Fruit fly (Drosophila melanogaster) whole organism, embryonic: ENCODE measurements around the gene Ac13E.

Experiments
- Awh ChIP-seq: fragments of 200-800 bp; sonication (Bioruptor generic); IDR thresholded peaks from 2 replicates; pipeline ENCODE4, ENCODE4 v1.3.6; 2022; ENCODE audit warnings: missing biosample characterization, missing genetic modification characterization
- B-H1 ChIP-seq: fragments of 200-800 bp; sonication (Bioruptor generic); IDR thresholded peaks from 3 replicates; pipeline ENCODE4 v1.3.6; 2022; ENCODE audit warnings: missing biosample characterization, missing genetic modification characterization
- Blimp-1 ChIP-seq: fragments of 200-800 bp; sonication (Bioruptor generic); optimal IDR thresholded peaks from 3 replicates; lab custom pipeline; 2018; ENCODE audit warnings: missing biosample characterization, missing genetic modification characterization, mild to moderate bottlenecking, moderate library complexity, missing genetic modification reagents
- Bteb2 ChIP-seq: fragments of 200-800 bp; sonication (Bioruptor generic); optimal IDR thresholded peaks from 2 replicates; lab custom pipeline; 2016; ENCODE audit warnings: missing biosample characterization, missing genetic modification characterization
- CG10565 ChIP-seq: fragments of 200-800 bp; sonication (Bioruptor generic); optimal IDR thresholded peaks from 3 replicates; lab custom pipeline; 2016; ENCODE audit warnings: missing biosample characterization, mild to moderate bottlenecking, missing genetic modification characterization
- CG11560 ChIP-seq: fragments of 200-800 bp; sonication (Bioruptor generic); IDR thresholded peaks from 3 replicates; pipeline ENCODE4 v1.3.6; 2022; ENCODE audit warnings: missing biosample characterization, missing genetic modification characterization
- CG11695 ChIP-seq: fragments of 200-800 bp; sonication (Bioruptor generic); IDR thresholded peaks from 3 replicates; pipeline ENCODE4 v1.3.6; 2022; ENCODE audit warnings: missing biosample characterization, missing genetic modification characterization
- CG1233 ChIP-seq: fragments of 200-800 bp; sonication (Bioruptor generic); optimal IDR thresholded peaks from 4 replicates; lab custom pipeline; 2018; ENCODE audit warnings: missing biosample characterization, mild to moderate bottlenecking, missing genetic modification characterization
- CG12659 ChIP-seq: fragments of 200-800 bp; sonication (Bioruptor generic); optimal IDR thresholded peaks from 3 replicates; lab custom pipeline; 2017; ENCODE audit warnings: mild to moderate bottlenecking, missing biosample characterization, missing genetic modification reagents, missing genetic modification characterization
- CG13296 ChIP-seq: fragments of 200-800 bp; sonication (Bioruptor generic); optimal IDR thresholded peaks from 3 replicates; lab custom pipeline; 2018; ENCODE audit warnings: missing biosample characterization, mild to moderate bottlenecking, missing genetic modification characterization
- CG2712 ChIP-seq: fragments of 200-800 bp; optimal IDR thresholded peaks from 3 replicates; lab custom pipeline; 2019; ENCODE audit warnings: missing biosample characterization, mild to moderate bottlenecking, missing genetic modification characterization, moderate library complexity
- CG31365 ChIP-seq: fragments of 200-800 bp; sonication (Bioruptor generic); optimal IDR thresholded peaks from 2 replicates; lab custom pipeline; 2018; ENCODE audit warnings: missing biosample characterization, mild to moderate bottlenecking, missing genetic modification characterization
- CG34224 ChIP-seq: fragments of 200-800 bp; sonication (Bioruptor generic); IDR thresholded peaks from 3 replicates; pipeline ENCODE4 v1.3.6; 2022; ENCODE audit warnings: missing biosample characterization, missing genetic modification characterization; ENCODE audit not compliant: partially characterized antibody
- CG3995 ChIP-seq: fragments of 200-800 bp; sonication (Bioruptor generic); optimal IDR thresholded peaks from 3 replicates; lab custom pipeline; 2016; ENCODE audit warnings: missing biosample characterization, missing genetic modification characterization
- CG6175 ChIP-seq: fragments of 200-800 bp; sonication (Bioruptor generic); IDR thresholded peaks from 3 replicates; pipeline ENCODE4 v1.3.6; 2022; ENCODE audit warnings: missing biosample characterization, missing genetic modification characterization
- CG6765 ChIP-seq: fragments of 200-800 bp; sonication (Bioruptor generic); optimal IDR thresholded peaks from 3 replicates; lab custom pipeline; 2017; ENCODE audit warnings: missing biosample characterization, mild to moderate bottlenecking, missing genetic modification characterization
- CG8924 ChIP-seq: fragments of 200-800 bp; optimal IDR thresholded peaks from 3 replicates; lab custom pipeline; 2019; ENCODE audit warnings: missing biosample characterization, mild to moderate bottlenecking, missing genetic modification characterization, moderate library complexity
- D19A ChIP-seq: fragments of 200-800 bp; optimal IDR thresholded peaks from 3 replicates; lab custom pipeline; 2019; ENCODE audit warnings: missing biosample characterization, mild to moderate bottlenecking, missing genetic modification characterization, moderate library complexity
- Deaf1 ChIP-seq: fragments of 200-800 bp; optimal IDR thresholded peaks from 3 replicates; lab custom pipeline; 2019; ENCODE audit warnings: missing biosample characterization, mild to moderate bottlenecking, missing genetic modification characterization, moderate library complexity
- Dek ChIP-seq: fragments of 200-800 bp; sonication (Bioruptor generic); optimal IDR thresholded peaks from 3 replicates; lab custom pipeline; 2019; ENCODE audit warnings: missing biosample characterization, mild to moderate bottlenecking, missing genetic modification characterization, moderate library complexity
- E2f1 ChIP-seq: fragments of 200-800 bp; sonication (Bioruptor generic); IDR thresholded peaks from 2 replicates; pipeline ENCODE4 v1.3.6; 2022; ENCODE audit warnings: missing biosample characterization, missing genetic modification characterization
- HLH4C ChIP-seq: fragments of 200-800 bp; sonication (Bioruptor generic); IDR thresholded peaks from 3 replicates; pipeline ENCODE4 v1.3.6; 2022; ENCODE audit warnings: missing biosample characterization, missing genetic modification characterization; ENCODE audit not compliant: partially characterized antibody
- HmgZ ChIP-seq: fragments of 200-800 bp; sonication (Bioruptor generic); optimal IDR thresholded peaks from 2 replicates; lab custom pipeline; 2018; ENCODE audit warnings: missing biosample characterization, mild to moderate bottlenecking, missing genetic modification characterization
- Hr39 ChIP-seq: fragments of >200 bp; optimal IDR thresholded peaks from 2 replicates; lab custom pipeline; 2017
- Mes4 ChIP-seq: fragments of 200-800 bp; sonication (Bioruptor generic); optimal IDR thresholded peaks from 2 replicates; lab custom pipeline; 2016; ENCODE audit warnings: missing biosample characterization, missing genetic modification characterization
- Neu2 ChIP-seq: fragments of 200-800 bp; sonication (Bioruptor generic); optimal IDR thresholded peaks from 3 replicates; lab custom pipeline; 2016; ENCODE audit warnings: missing biosample characterization, missing genetic modification characterization, borderline replicate concordance
- Nf-YB ChIP-seq: fragments of 200-800 bp; sonication (Bioruptor generic); optimal IDR thresholded peaks from 3 replicates; lab custom pipeline; 2019; ENCODE audit warnings: missing biosample characterization, mild to moderate bottlenecking, missing genetic modification characterization, moderate library complexity
- Pdp1 ChIP-seq, 2 experiments: fragments of 200-800 bp; sonication (Bioruptor generic); optimal IDR thresholded peaks; 3 replicates each; lab custom pipeline; 2016; ENCODE audit warnings: missing biosample characterization in 2 of 2, missing genetic modification characterization in 2 of 2, mild to moderate bottlenecking in 1 of 2, moderate library complexity in 1 of 2
- Rx ChIP-seq: fragments of 200-800 bp; sonication (Bioruptor generic); IDR thresholded peaks from 2 replicates; pipeline ENCODE4 v1.3.6; 2022; ENCODE audit warnings: missing biosample characterization, missing genetic modification characterization
- Scr ChIP-seq: fragments of 200-800 bp; sonication (Bioruptor generic); IDR thresholded peaks from 2 replicates; pipeline ENCODE4 v1.3.6; 2022; ENCODE audit warnings: missing biosample characterization, missing genetic modification characterization; ENCODE audit not compliant: partially characterized antibody
- Ssrp ChIP-seq: fragments of 200-800 bp; sonication (Bioruptor generic); optimal IDR thresholded peaks from 2 replicates; lab custom pipeline; 2018; ENCODE audit warnings: missing biosample characterization, mild to moderate bottlenecking, missing genetic modification characterization, moderate library complexity
- Tbp ChIP-seq: fragments of >200 bp; optimal IDR thresholded peaks from 2 replicates; lab custom pipeline; 2018; ENCODE audit warnings: missing biosample characterization, missing genetic modification characterization
- bowl ChIP-seq: fragments of 200-800 bp; sonication (Bioruptor generic); IDR thresholded peaks from 2 replicates; pipeline ENCODE4 v1.3.6; 2022; ENCODE audit warnings: missing biosample characterization, missing genetic modification characterization
- btn ChIP-seq: fragments of 200-800 bp; sonication (Bioruptor generic); optimal IDR thresholded peaks from 2 replicates; lab custom pipeline; 2016; ENCODE audit warnings: missing biosample characterization, missing genetic modification characterization
- caup ChIP-seq: fragments of 200-800 bp; sonication (Bioruptor generic); optimal IDR thresholded peaks from 3 replicates; lab custom pipeline; 2017; ENCODE audit warnings: missing biosample characterization, mild to moderate bottlenecking, missing genetic modification characterization, moderate library complexity; ENCODE audit not compliant: severe bottlenecking
- chm ChIP-seq: fragments of 200-800 bp; sonication (Bioruptor generic); IDR thresholded peaks from 2 replicates; pipeline ENCODE4 v1.3.6; 2022; ENCODE audit warnings: missing biosample characterization, missing genetic modification characterization
- crol ChIP-seq: fragments of 200-800 bp; sonication (Bioruptor generic); IDR thresholded peaks from 2 replicates; pipeline ENCODE4 v1.3.6; 2022; ENCODE audit warnings: missing biosample characterization, missing genetic modification characterization
- dmrt99B ChIP-seq: fragments of 200-800 bp; sonication (Bioruptor generic); optimal IDR thresholded peaks from 2 replicates; lab custom pipeline; 2018; ENCODE audit warnings: missing biosample characterization, mild to moderate bottlenecking, missing genetic modification characterization, moderate library complexity
- fru ChIP-seq: fragments of >200 bp; optimal IDR thresholded peaks from 2 replicates; lab custom pipeline; 2017
- ftz-f1 ChIP-seq: fragments of 200-800 bp; sonication (Bioruptor generic); optimal IDR thresholded peaks from 2 replicates; lab custom pipeline; 2016; ENCODE audit warnings: missing biosample characterization, missing genetic modification characterization
- gcm2 ChIP-seq: fragments of 200-800 bp; sonication (Bioruptor generic); optimal IDR thresholded peaks from 2 replicates; lab custom pipeline; 2016; ENCODE audit warnings: missing biosample characterization, missing genetic modification characterization
- kay ChIP-seq: fragments of 200-800 bp; sonication (Bioruptor generic); optimal IDR thresholded peaks from 2 replicates; lab custom pipeline; 2016; ENCODE audit warnings: missing biosample characterization, missing genetic modification characterization
- kni ChIP-seq: fragments of 200-800 bp; sonication (Bioruptor generic); optimal IDR thresholded peaks from 3 replicates; lab custom pipeline; 2017; ENCODE audit warnings: mild to moderate bottlenecking, missing biosample characterization, missing genetic modification reagents, missing genetic modification characterization
- lbe ChIP-seq: fragments of 200-800 bp; sonication (Bioruptor generic); optimal IDR thresholded peaks from 2 replicates; lab custom pipeline; 2016; ENCODE audit warnings: missing biosample characterization, mild to moderate bottlenecking, missing genetic modification characterization
- p53 ChIP-seq: fragments of 200-800 bp; sonication (Bioruptor generic); optimal IDR thresholded peaks from 2 replicates; lab custom pipeline; 2016; ENCODE audit warnings: missing biosample characterization, missing genetic modification characterization
- peb ChIP-seq: fragments of 200-800 bp; sonication (Bioruptor generic); IDR thresholded peaks from 2 replicates; pipeline ENCODE4 v1.3.6; 2022; ENCODE audit warnings: missing biosample characterization, missing genetic modification characterization
- pnt ChIP-seq: fragments of 200-800 bp; sonication (Bioruptor generic); optimal IDR thresholded peaks from 3 replicates; lab custom pipeline; 2016; ENCODE audit warnings: missing biosample characterization, missing genetic modification characterization
- repo ChIP-seq: fragments of 200-800 bp; sonication (Bioruptor generic); optimal IDR thresholded peaks from 2 replicates; lab custom pipeline; 2016; ENCODE audit warnings: missing biosample characterization, missing genetic modification characterization
- seq ChIP-seq: fragments of 200-800 bp; sonication (Bioruptor generic); IDR thresholded peaks from 2 replicates; pipeline ENCODE4 v1.3.6; 2022; ENCODE audit warnings: missing biosample characterization, missing genetic modification characterization
- sim ChIP-seq: fragments of 200-800 bp; sonication (Bioruptor generic); IDR thresholded peaks from 2 replicates; pipeline ENCODE4 v1.3.6; 2022; ENCODE audit warnings: missing biosample characterization, missing genetic modification characterization
- sima ChIP-seq: fragments of 200-800 bp; sonication (Bioruptor generic); optimal IDR thresholded peaks from 2 replicates; lab custom pipeline; 2016; ENCODE audit warnings: missing biosample characterization, missing genetic modification characterization
- slou ChIP-seq: fragments of 200-800 bp; sonication (Bioruptor generic); optimal IDR thresholded peaks from 3 replicates; lab custom pipeline; 2016; ENCODE audit warnings: missing biosample characterization, missing genetic modification characterization

The Ac13E gene

DNA sequence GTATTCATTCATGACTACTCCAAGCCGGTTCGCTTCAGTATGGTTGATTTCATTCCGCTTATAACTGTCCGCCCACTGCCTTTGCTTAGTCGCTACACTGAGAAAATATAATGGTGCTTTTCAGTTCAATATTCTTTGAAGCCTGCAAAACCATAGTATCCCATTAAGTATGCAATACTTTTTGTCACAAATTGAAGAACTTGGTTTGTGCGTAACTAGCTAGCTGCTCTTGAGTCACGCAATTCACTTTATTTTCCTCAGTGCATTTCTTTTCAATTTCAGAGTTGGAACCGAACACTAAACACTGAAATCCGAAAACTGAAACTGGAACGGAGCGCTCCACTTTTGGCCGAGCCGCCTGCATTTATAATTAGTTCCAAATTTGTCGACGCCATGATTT lies 45.6 kb upstream of the Ac13E start (continued):
- TF ChIP-seq slou (GFP tag; lab: Kevin White, UChicago) (no peak), D19A (tag; lab: Kevin White, UChicago) (peak; percentile 29), seq (GFP tag; lab: Robert Waterston, UW) (0 out of 2 replicates have a peak, but pooled peaks have one; percentile 21), CG11560 (tag; lab: Robert Waterston, UW) (peak; percentile 47; the same call in 1 of the 3 replicates), kni (no peak), CG3995 (no peak), Nf-YB (GFP tag; lab: Kevin White, UChicago) (no peak), CG11695 (GFP tag; lab: Robert Waterston, UW) (peak; percentile 52; the same call in 1 of the 3 replicates), Ssrp (tag; lab: Kevin White, UChicago) (peak; percentile 27), kay (GFP tag; lab: Kevin White, UChicago) (peak; percentile 40), B-H1 (peak; percentile 52), crol (no peak), CG12659 (GFP tag; lab: Kevin White, UChicago) (peak; percentile 42), E2f1 (peak; percentile 59), Scr (no peak), sim (GFP tag; lab: Robert Waterston, UW) (no peak), Rx (GFP tag; lab: Robert Waterston, UW) (peak; percentile 52; the same call in 1 of the 2 replicates), Blimp-1 (GFP tag; lab: Kevin White, UChicago) (peak; percentile 50), lbe (GFP tag; lab: Kevin White, UChicago) (no peak), bowl (no peak), btn (GFP tag; lab: Kevin White, UChicago) (peak; percentile 26), CG31365 (tag; lab: Kevin White, UChicago) (peak; percentile 31), sima (no peak), Bteb2 (GFP tag; lab: Kevin White, UChicago) (no peak), gcm2 (GFP tag; lab: Kevin White, UChicago) (no peak), CG10565 (no peak), caup (peak; percentile 36), pnt (GFP tag; lab: Kevin White, UChicago) (peak; percentile 44), HLH4C (GFP tag; lab: Robert Waterston, UW) (no peak), CG2712 (tag; lab: Kevin White, UChicago) (peak; percentile 46), Tbp (no peak), CG6175 (GFP tag; lab: Robert Waterston, UW) (0 out of 3 replicates have a peak, but pooled peaks have one; percentile 14), dmrt99B (tag; lab: Kevin White, UChicago) (peak; percentile 80), CG8924 (peak; percentile 49), Mes4 (GFP tag; lab: Kevin White, UChicago) (peak; percentile 26), Awh (GFP tag; lab: Robert Waterston, UW) (no peak), Pdp1 (GFP tag; optimal IDR thresholded peaks at IDR 0.05; lab: Kevin White, UChicago) (peak; percentile 41 to 61), HmgZ (tag; lab: Kevin White, UChicago) (peak; percentile 12), repo (GFP tag; lab: Kevin White, UChicago) (peak; percentile 47), Hr39 (no peak), CG6765 (no peak), CG34224 (GFP tag; lab: Robert Waterston, UW) (no peak), Neu2 (GFP tag; lab: Kevin White, UChicago) (no peak), Dek (tag; lab: Kevin White, UChicago) (peak; percentile 52), p53 (no peak), fru (lab: Kevin White, UChicago) (no peak), peb (GFP tag; lab: Robert Waterston, UW) (peak; percentile 38; the same call in 1 of the 2 replicates), Deaf1 (peak; percentile 15), chm (GFP tag; lab: Robert Waterston, UW) (no peak), ftz-f1 (no peak), CG13296 (GFP tag; lab: Kevin White, UChicago) (peak; percentile 39), CG1233 (GFP tag; lab: Kevin White, UChicago) (peak; percentile 37)
